Fruit fly (Drosophila melanogaster): ENCODE data around the gene RhoGAPp190.

dm6 chrX:17697703-17698145 is 45.4 kb upstream of the RhoGAPp190 start:
- TF ChIP-seq sv (GFP tag; optimal IDR thresholded peaks at IDR 0.05) (no peak), h (GFP tag; optimal IDR thresholded peaks at IDR 0.05) (no peak), usp (GFP tag; optimal IDR thresholded peaks at IDR 0.05) (no peak)

All from whole organism, wandering third instar larva.